Worm (Caenorhabditis elegans): ENCODE data around the gene talp-3.

The talp-3 gene

DNA sequence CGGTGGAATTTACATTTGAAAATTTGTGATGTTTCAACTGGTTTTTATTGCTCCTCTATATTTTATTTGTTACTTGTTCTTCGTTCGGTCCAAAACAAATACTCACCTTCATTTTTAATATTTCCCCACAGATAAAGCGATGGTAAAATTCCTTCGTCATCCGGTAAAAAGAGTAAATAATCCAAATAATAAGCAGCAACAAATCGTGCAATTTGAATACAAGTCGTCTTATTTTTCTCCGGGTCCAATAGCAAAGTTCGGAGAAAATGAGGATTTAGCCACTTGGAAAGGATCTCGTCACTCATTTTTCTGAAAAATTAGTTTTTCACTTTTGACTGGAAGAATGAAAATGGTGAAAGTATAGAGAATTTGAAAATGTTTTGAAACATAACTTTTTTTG is at the start of gene talp-3:
Gene talp-3 (minus strand): TSS at position 315 of the 400 bp plus-strand sequence.
- TF ChIP-seq tra-4 (tag; optimal IDR thresholded peaks at IDR 0.05) (no peak), hmbx-1 (tag; optimal IDR thresholded peaks at IDR 0.05) (no peak), scrt-1 (GFP tag; IDR thresholded peaks at IDR 0.05) (no peak), B0310.2 (tag; optimal IDR thresholded peaks at IDR 0.05) (no peak), hmg-4 (GFP tag; optimal IDR thresholded peaks at IDR 0.05) (no peak), ceh-13 (GFP tag; optimal IDR thresholded peaks at IDR 0.05) (no peak), flt-1 (GFP tag; IDR thresholded peaks at IDR 0.05) (no peak), ama-1 (optimal IDR thresholded peaks at IDR 0.05) (no peak), pes-1 (GFP tag; IDR thresholded peaks at IDR 0.05) (no peak), F13C5.2 (tag; optimal IDR thresholded peaks at IDR 0.05) (no peak), aly-1 (tag; optimal IDR thresholded peaks at IDR 0.05) (no peak), ets-7 (tag; optimal IDR thresholded peaks at IDR 0.05) (no peak), hnd-1 (tag; optimal IDR thresholded peaks at IDR 0.05) (no peak), tbx-11 (GFP tag; IDR thresholded peaks at IDR 0.05) (no peak), sea-1 (GFP tag; conservative IDR thresholded peaks at IDR 0.05) (no peak), ceh-36 (tag; optimal IDR thresholded peaks at IDR 0.05) (no peak), tbx-37 (GFP tag; conservative IDR thresholded peaks at IDR 0.05) (no peak)

DNA sequence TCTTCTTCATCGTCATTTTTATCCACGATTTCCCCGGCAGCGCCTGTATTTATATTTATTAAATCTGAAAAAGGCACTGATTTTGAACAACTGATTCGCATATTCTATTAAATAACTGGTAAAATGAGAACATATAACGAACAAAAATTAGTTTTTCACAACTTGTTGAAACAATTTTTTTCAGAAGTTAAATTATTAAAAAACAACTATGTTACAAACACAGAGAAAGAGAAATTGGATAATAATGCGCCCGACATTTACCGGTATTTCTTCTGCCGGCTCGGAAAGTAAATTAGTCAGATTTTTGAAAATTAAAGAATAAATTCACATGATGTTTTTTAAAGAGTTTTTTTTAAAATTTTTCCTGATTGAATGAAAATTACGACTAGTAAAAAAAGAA is 46.7 kb upstream of the talp-3 start, which contains the start of gene haf-8:
Gene haf-8 (minus strand): TSS at position 101 of the 400 bp plus-strand sequence.
- TF ChIP-seq pes-1 (GFP tag; IDR thresholded peaks at IDR 0.05) = no peak
- no peak for TF ChIP-seq flt-1 (GFP tag; IDR thresholded peaks at IDR 0.05)
- no peak for TF ChIP-seq B0310.2 (tag; optimal IDR thresholded peaks at IDR 0.05)
- TF ChIP-seq ama-1 (optimal IDR thresholded peaks at IDR 0.05) = no peak
- no peak for TF ChIP-seq ceh-13 (GFP tag; optimal IDR thresholded peaks at IDR 0.05)
- TF ChIP-seq tra-4 (tag; optimal IDR thresholded peaks at IDR 0.05) = no peak
- TF ChIP-seq ceh-36 (tag; optimal IDR thresholded peaks at IDR 0.05) = no peak
- TF ChIP-seq hmbx-1 (tag; optimal IDR thresholded peaks at IDR 0.05) = no peak
- TF ChIP-seq sea-1 (GFP tag; conservative IDR thresholded peaks at IDR 0.05) = no peak
- no peak for TF ChIP-seq scrt-1 (GFP tag; IDR thresholded peaks at IDR 0.05)
- TF ChIP-seq aly-1 (tag; optimal IDR thresholded peaks at IDR 0.05) = no peak

ce11 chrIV:14687716-14688115 is 34.5 kb upstream of the talp-3 start:
- no peak for TF ChIP-seq hmg-4 (GFP tag; optimal IDR thresholded peaks at IDR 0.05)
- TF ChIP-seq sea-1 (GFP tag; conservative IDR thresholded peaks at IDR 0.05) = no peak
- TF ChIP-seq tbx-11 (GFP tag; IDR thresholded peaks at IDR 0.05) = no peak
- no peak for TF ChIP-seq ets-7 (tag; optimal IDR thresholded peaks at IDR 0.05)
- no peak for TF ChIP-seq hmbx-1 (tag; optimal IDR thresholded peaks at IDR 0.05)
- no peak for TF ChIP-seq aly-1 (tag; optimal IDR thresholded peaks at IDR 0.05)
- no peak for TF ChIP-seq ceh-13 (GFP tag; optimal IDR thresholded peaks at IDR 0.05)
- no peak for TF ChIP-seq B0310.2 (tag; optimal IDR thresholded peaks at IDR 0.05)
- TF ChIP-seq ama-1 (optimal IDR thresholded peaks at IDR 0.05) = no peak
- TF ChIP-seq ceh-36 (tag; optimal IDR thresholded peaks at IDR 0.05) = no peak
- no peak for TF ChIP-seq pes-1 (GFP tag; IDR thresholded peaks at IDR 0.05)
- no peak for TF ChIP-seq tra-4 (tag; optimal IDR thresholded peaks at IDR 0.05)
- TF ChIP-seq F13C5.2 (tag; optimal IDR thresholded peaks at IDR 0.05) = no peak
- TF ChIP-seq flt-1 (GFP tag; IDR thresholded peaks at IDR 0.05) = no peak
- TF ChIP-seq tbx-37 (GFP tag; conservative IDR thresholded peaks at IDR 0.05) = no peak
- no peak for TF ChIP-seq hnd-1 (tag; optimal IDR thresholded peaks at IDR 0.05)

ce11 chrIV:14679060-14679459 is 25.9 kb upstream of the talp-3 start:
- TF ChIP-seq F13C5.2 (tag; optimal IDR thresholded peaks at IDR 0.05) (no peak), hmg-4 (GFP tag; optimal IDR thresholded peaks at IDR 0.05) (no peak), aly-1 (tag; optimal IDR thresholded peaks at IDR 0.05) (no peak), flt-1 (GFP tag; IDR thresholded peaks at IDR 0.05) (no peak), sea-1 (GFP tag; conservative IDR thresholded peaks at IDR 0.05) (no peak), hnd-1 (tag; optimal IDR thresholded peaks at IDR 0.05) (no peak), ets-7 (tag; optimal IDR thresholded peaks at IDR 0.05) (no peak), ceh-36 (tag; optimal IDR thresholded peaks at IDR 0.05) (no peak), hmbx-1 (tag; optimal IDR thresholded peaks at IDR 0.05) (no peak), pes-1 (GFP tag; IDR thresholded peaks at IDR 0.05) (no peak), scrt-1 (GFP tag; IDR thresholded peaks at IDR 0.05) (no peak), B0310.2 (tag; optimal IDR thresholded peaks at IDR 0.05) (no peak), tbx-11 (GFP tag; IDR thresholded peaks at IDR 0.05) (no peak), tbx-37 (GFP tag; conservative IDR thresholded peaks at IDR 0.05) (no peak), ama-1 (optimal IDR thresholded peaks at IDR 0.05) (no peak), ceh-13 (GFP tag; optimal IDR thresholded peaks at IDR 0.05) (no peak)

ce11 chrIV:14677095-14677633 is 24.0 kb upstream of the talp-3 start, which contains the start of gene Y57G11C.31:
Y57G11C.31 (plus strand) TSS chrIV:14677370.
- TF ChIP-seq aly-1 (tag; optimal IDR thresholded peaks at IDR 0.05) (no peak), hmbx-1 (tag; optimal IDR thresholded peaks at IDR 0.05) (no peak), hnd-1 (tag; optimal IDR thresholded peaks at IDR 0.05) (no peak), ets-7 (tag; optimal IDR thresholded peaks at IDR 0.05) (no peak), tbx-11 (GFP tag; IDR thresholded peaks at IDR 0.05) (no peak), flt-1 (GFP tag; IDR thresholded peaks at IDR 0.05) (no peak), scrt-1 (GFP tag; IDR thresholded peaks at IDR 0.05) (no peak), ceh-13 (GFP tag; optimal IDR thresholded peaks at IDR 0.05) (no peak), hmg-4 (GFP tag; optimal IDR thresholded peaks at IDR 0.05) (no peak), pes-1 (GFP tag; IDR thresholded peaks at IDR 0.05) (no peak), ama-1 (optimal IDR thresholded peaks at IDR 0.05) (no peak), tra-4 (tag; optimal IDR thresholded peaks at IDR 0.05) (no peak), sea-1 (GFP tag; conservative IDR thresholded peaks at IDR 0.05) (no peak), F13C5.2 (tag; optimal IDR thresholded peaks at IDR 0.05) (no peak), B0310.2 (tag; optimal IDR thresholded peaks at IDR 0.05) (no peak), ceh-36 (tag; optimal IDR thresholded peaks at IDR 0.05) (no peak), tbx-37 (GFP tag; conservative IDR thresholded peaks at IDR 0.05) (no peak)

DNA sequence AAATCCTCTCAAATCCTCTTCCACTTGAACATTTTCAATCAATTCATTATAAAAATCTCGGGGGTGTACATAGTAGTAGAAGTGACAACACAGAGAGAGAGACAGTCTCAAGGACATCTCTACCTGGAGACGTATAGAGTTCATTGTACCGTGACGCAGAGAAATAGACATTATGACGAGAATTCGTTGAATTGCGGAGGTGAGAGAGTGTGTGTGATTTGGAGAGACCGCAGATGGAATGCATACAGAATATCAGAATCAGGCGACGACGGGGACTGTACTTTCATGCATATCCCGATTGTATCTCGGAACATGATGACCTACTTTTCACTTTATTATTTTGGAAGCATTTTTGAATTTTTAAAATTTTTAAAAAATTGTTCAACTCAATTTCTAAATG is 22.6 kb upstream of the talp-3 start:
- no peak for TF ChIP-seq hmbx-1 (tag; optimal IDR thresholded peaks at IDR 0.05)
- no peak for TF ChIP-seq ceh-36 (tag; optimal IDR thresholded peaks at IDR 0.05)
- TF ChIP-seq pes-1 (GFP tag; IDR thresholded peaks at IDR 0.05) = no peak
- no peak for TF ChIP-seq aly-1 (tag; optimal IDR thresholded peaks at IDR 0.05)
- no peak for TF ChIP-seq flt-1 (GFP tag; IDR thresholded peaks at IDR 0.05)
- no peak for TF ChIP-seq F13C5.2 (tag; optimal IDR thresholded peaks at IDR 0.05)
- no peak for TF ChIP-seq ceh-13 (GFP tag; optimal IDR thresholded peaks at IDR 0.05)
- no peak for TF ChIP-seq ets-7 (tag; optimal IDR thresholded peaks at IDR 0.05)
- no peak for TF ChIP-seq ama-1 (optimal IDR thresholded peaks at IDR 0.05)
- no peak for TF ChIP-seq tbx-11 (GFP tag; IDR thresholded peaks at IDR 0.05)
- no peak for TF ChIP-seq B0310.2 (tag; optimal IDR thresholded peaks at IDR 0.05)
- TF ChIP-seq hmg-4 (GFP tag; optimal IDR thresholded peaks at IDR 0.05) = no peak
- no peak for TF ChIP-seq hnd-1 (tag; optimal IDR thresholded peaks at IDR 0.05)
- TF ChIP-seq sea-1 (GFP tag; conservative IDR thresholded peaks at IDR 0.05) = no peak
- no peak for TF ChIP-seq tbx-37 (GFP tag; conservative IDR thresholded peaks at IDR 0.05)
- no peak for TF ChIP-seq scrt-1 (GFP tag; IDR thresholded peaks at IDR 0.05)
- TF ChIP-seq tra-4 (tag; optimal IDR thresholded peaks at IDR 0.05) = no peak

All from whole organism, early embryonic.